Worm (Caenorhabditis elegans): ENCODE results near the gene B0361.14.

The B0361.14 gene

DNA sequence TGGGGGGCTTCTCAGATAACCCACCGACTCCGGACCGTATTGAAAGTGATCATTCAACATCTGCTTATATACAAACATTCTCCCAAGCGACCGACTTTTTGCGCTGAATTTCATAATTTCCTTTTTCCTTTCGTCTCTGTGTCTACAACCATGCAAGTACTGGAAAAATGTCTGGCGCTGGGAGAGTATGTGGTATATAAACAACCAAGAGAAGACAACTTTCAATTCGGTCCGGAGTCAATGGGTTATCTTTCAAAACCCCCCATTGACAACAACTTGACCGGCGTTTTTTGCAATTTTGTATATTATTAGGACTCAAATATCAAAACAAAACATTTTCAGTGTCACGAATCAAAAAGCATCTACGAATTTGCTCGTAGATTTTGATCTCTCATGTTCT is 20.8 kb downstream of the B0361.14 start:
- TF ChIP-seq unc-98 (GFP tag; IDR thresholded peaks at IDR 0.05) = no peak
- TF ChIP-seq xbp-1 (tag; optimal IDR thresholded peaks at IDR 0.05) = peak; percentile 51
- TF ChIP-seq snu-23 (GFP tag; optimal IDR thresholded peaks at IDR 0.05) = peak; percentile 57
- TF ChIP-seq efl-1 (optimal IDR thresholded peaks at IDR 0.05) = peak; percentile 39 to 71
- TF ChIP-seq efl-1 (GFP tag; optimal IDR thresholded peaks at IDR 0.05 in 1 of 2) = peak; percentile 62 to 98
- TF ChIP-seq swsn-7 (tag; optimal IDR thresholded peaks at IDR 0.05) = peak; percentile 72
- TF ChIP-seq hpl-2 (GFP tag; optimal IDR thresholded peaks at IDR 0.05) = peak; percentile 27
- peak; percentile 66 for TF ChIP-seq elt-2 (tag; optimal IDR thresholded peaks at IDR 0.05)
- TF ChIP-seq ceh-8 (GFP tag; optimal IDR thresholded peaks at IDR 0.05) = peak; percentile 7
- peak; percentile 48 for TF ChIP-seq nhr-90 (tag; optimal IDR thresholded peaks at IDR 0.05; ENCODE audit: poor library complexity)
- TF ChIP-seq fos-1 (tag; optimal IDR thresholded peaks at IDR 0.05) = peak; percentile 64
- TF ChIP-seq ztf-4 (tag; optimal IDR thresholded peaks at IDR 0.05) = no peak
- TF ChIP-seq irx-1 (tag; optimal IDR thresholded peaks at IDR 0.05) = peak; percentile 43
- peak; percentile 49 to 85 for TF ChIP-seq lsy-2 (tag; optimal IDR thresholded peaks at IDR 0.05)
- TF ChIP-seq sptf-1 (tag; optimal IDR thresholded peaks at IDR 0.05) = no peak
- no peak for TF ChIP-seq ceh-90 (tag; optimal IDR thresholded peaks at IDR 0.05)
- TF ChIP-seq zip-4 (GFP tag; optimal IDR thresholded peaks at IDR 0.05) = peak; percentile 54
- peak; percentile 98 for TF ChIP-seq snpc-4 (tag; optimal IDR thresholded peaks at IDR 0.05)
- peak in 1 of 2 experiments; percentile 37 for TF ChIP-seq mdl-1 (tag; optimal IDR thresholded peaks at IDR 0.05)
- peak; percentile 3 for TF ChIP-seq dsc-1 (tag; optimal IDR thresholded peaks at IDR 0.05)
- no peak for TF ChIP-seq zag-1 (tag; optimal IDR thresholded peaks at IDR 0.05)
- TF ChIP-seq ets-5 (GFP tag; IDR thresholded peaks at IDR 0.05) = no peak
- peak; percentile 11 for TF ChIP-seq sox-4 (tag; optimal IDR thresholded peaks at IDR 0.05)
- peak; percentile 74 for TF ChIP-seq nhr-47 (tag; optimal IDR thresholded peaks at IDR 0.05)
- no peak for TF ChIP-seq unc-30 (tag; optimal IDR thresholded peaks at IDR 0.05)
- TF ChIP-seq lin-35 (GFP tag; optimal IDR thresholded peaks at IDR 0.05) = peak; percentile 13 to 73
- TF ChIP-seq ztf-11 (tag; optimal IDR thresholded peaks at IDR 0.05) = no peak
- TF ChIP-seq aly-2 (tag; optimal IDR thresholded peaks at IDR 0.05) = no peak
- peak; percentile 16 for TF ChIP-seq rnt-1 (tag; optimal IDR thresholded peaks at IDR 0.05)
- TF ChIP-seq fkh-8 (tag; optimal IDR thresholded peaks at IDR 0.05) = peak; percentile 65
- TF ChIP-seq unc-62 (GFP tag; optimal IDR thresholded peaks at IDR 0.05) = no peak
- peak; percentile 26 for TF ChIP-seq mep-1 (tag; optimal IDR thresholded peaks at IDR 0.05)
- peak; percentile 41 to 65 (median 64) for TF ChIP-seq dpl-1 (GFP tag; optimal IDR thresholded peaks at IDR 0.05)
- no peak for TF ChIP-seq nhr-11 (tag; optimal IDR thresholded peaks at IDR 0.05)
- TF ChIP-seq C16A3.4 (tag; optimal IDR thresholded peaks at IDR 0.05) = peak; percentile 78
- TF ChIP-seq lir-3 (tag; optimal IDR thresholded peaks at IDR 0.05; ENCODE audit: poor library complexity) = no peak
- TF ChIP-seq aha-1 (tag; optimal IDR thresholded peaks at IDR 0.05) = no peak
- TF ChIP-seq sup-37 (GFP tag; optimal IDR thresholded peaks at IDR 0.05) = no peak
- peak; percentile 41 for TF ChIP-seq lin-14 (GFP tag; optimal IDR thresholded peaks at IDR 0.05)
- TF ChIP-seq lin-13 (GFP tag; optimal IDR thresholded peaks at IDR 0.05) = peak; percentile 15
- TF ChIP-seq pag-3 (tag; optimal IDR thresholded peaks at IDR 0.05; ENCODE audit: borderline replicate concordance, insufficient read depth) = no peak
- TF ChIP-seq nhr-85 (tag) = no peak
- TF ChIP-seq nhr-12 (tag; optimal IDR thresholded peaks at IDR 0.05) = no peak
- TF ChIP-seq jun-1 (tag; optimal IDR thresholded peaks at IDR 0.05) = peak; percentile 77
- no peak for TF ChIP-seq egl-13 (tag; optimal IDR thresholded peaks at IDR 0.05)
- peak; percentile 64 for TF ChIP-seq nhr-20 (tag; optimal IDR thresholded peaks at IDR 0.05)
- no peak for TF ChIP-seq Y116A8C.19 (tag; optimal IDR thresholded peaks at IDR 0.05; ENCODE audit: borderline replicate concordance)
- TF ChIP-seq ces-1 (GFP tag; optimal IDR thresholded peaks at IDR 0.05) = no peak
- TF ChIP-seq skn-1 (tag; optimal IDR thresholded peaks at IDR 0.05) = peak; percentile 76
- TF ChIP-seq ceh-82 (tag; optimal IDR thresholded peaks at IDR 0.05) = peak in 2 of 3 experiments; percentile 58 to 61
- TF ChIP-seq pax-3 (tag; optimal IDR thresholded peaks at IDR 0.05) = no peak
- peak; percentile 2 for TF ChIP-seq tbx-2 (tag; optimal IDR thresholded peaks at IDR 0.05)
- no peak for TF ChIP-seq mef-2 (tag; optimal IDR thresholded peaks at IDR 0.05)
- TF ChIP-seq nhr-237 (tag; optimal IDR thresholded peaks at IDR 0.05) = no peak

Measured in whole organism, L1 larva.